Worm (Caenorhabditis elegans): ENCODE measurements around the gene ZK616.61.

The ZK616.61 gene

DNA sequence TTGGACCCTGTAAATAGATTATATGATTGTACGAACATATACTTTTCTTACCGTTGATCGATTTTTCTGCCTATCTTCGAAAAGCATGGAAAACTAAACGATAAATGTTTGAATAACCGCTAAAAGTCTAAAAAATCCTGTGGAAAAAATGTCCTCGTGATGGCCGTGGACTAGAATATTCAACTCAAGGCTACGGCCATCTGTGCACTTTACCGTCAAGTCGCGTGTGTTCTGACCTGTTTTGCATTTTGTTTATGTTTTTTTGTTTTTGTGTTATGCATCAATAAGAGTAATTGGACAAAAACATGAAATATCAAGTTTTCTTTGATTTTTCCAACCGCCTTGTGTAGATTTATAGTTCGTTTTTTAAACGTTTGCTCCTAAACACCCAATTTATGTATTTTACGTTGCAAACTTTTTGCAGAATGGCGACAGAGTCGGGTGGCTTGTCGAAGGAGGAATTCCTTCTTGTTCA, 41.3 kb upstream of the ZK616.61 start, which contains the start of the genes hda-6 and F41H10.4 (continued):
- TF ChIP-seq gei-8 (GFP tag; optimal IDR thresholded peaks at IDR 0.05) (no peak), mep-1 (tag; optimal IDR thresholded peaks at IDR 0.05) (peak; percentile 77), Y48G9A.11 (GFP tag; IDR thresholded peaks at IDR 0.05) (no peak), mdt-29 (GFP tag; IDR thresholded peaks at IDR 0.05) (no peak), dmd-9 (GFP tag; IDR thresholded peaks at IDR 0.05) (peak; percentile 73; the same call in 1 of the 2 replicates), pqm-1 (tag; optimal IDR thresholded peaks at IDR 0.05) (no peak), egl-43 (GFP tag; IDR thresholded peaks at IDR 0.05) (no peak), duxl-1 (tag; optimal IDR thresholded peaks at IDR 0.05; ENCODE audit: poor library complexity) (peak; percentile 49), nhr-41 (GFP tag; IDR thresholded peaks at IDR 0.05) (no peak), attf-4 (tag; optimal IDR thresholded peaks at IDR 0.05) (no peak), F37D6.2 (tag; optimal IDR thresholded peaks at IDR 0.05) (no peak), nhr-76 (tag; optimal IDR thresholded peaks at IDR 0.05) (no peak), daf-8 (GFP tag; IDR thresholded peaks at IDR 0.05) (no peak), nhr-6 (tag; optimal IDR thresholded peaks at IDR 0.05) (peak; percentile 66), ceh-62 (tag; optimal IDR thresholded peaks at IDR 0.05) (no peak), ceh-32 (tag; optimal IDR thresholded peaks at IDR 0.05; ENCODE audit: poor library complexity) (no peak), ZK546.5 (tag; optimal IDR thresholded peaks at IDR 0.05) (no peak), daf-16 (GFP tag; optimal IDR thresholded peaks at IDR 0.05) (peak in 1 of 2 experiments; percentile 83), daf-16 (tag; optimal IDR thresholded peaks at IDR 0.05) (peak; percentile 71), Y105C5A.15 (GFP tag; IDR thresholded peaks at IDR 0.05) (no peak)

DNA sequence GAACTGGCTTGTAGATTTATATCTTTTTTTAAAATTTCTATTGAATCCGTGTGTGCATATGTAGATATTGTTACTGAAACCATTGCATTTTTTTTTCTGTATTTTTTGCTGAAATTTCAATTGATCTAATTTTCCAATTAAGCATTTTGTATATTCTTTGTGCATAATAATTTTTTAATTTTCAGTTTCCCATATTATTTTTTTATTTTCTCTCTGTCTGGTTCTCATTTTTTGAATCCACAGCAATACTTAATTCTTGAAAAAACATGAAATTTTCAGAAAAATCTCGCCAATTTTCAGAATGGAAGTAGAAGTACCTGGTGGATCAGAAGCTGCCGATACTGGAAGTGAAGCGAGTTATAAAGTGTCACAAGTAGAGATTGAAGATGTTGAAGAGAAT, 38.9 kb upstream of the ZK616.61 start, which contains the start of gene sand-1:
sand-1 (plus strand) TSS at position 301 of the 400 bp plus-strand sequence.
- TF ChIP-seq ama-1 (optimal IDR thresholded peaks at IDR 0.05) (peak; percentile 14), duxl-1 (tag; optimal IDR thresholded peaks at IDR 0.05; ENCODE audit: poor library complexity) (no peak), zip-11 (GFP tag; IDR thresholded peaks at IDR 0.05) (no peak), skn-1 (tag; optimal IDR thresholded peaks at IDR 0.05) (no peak)

DNA sequence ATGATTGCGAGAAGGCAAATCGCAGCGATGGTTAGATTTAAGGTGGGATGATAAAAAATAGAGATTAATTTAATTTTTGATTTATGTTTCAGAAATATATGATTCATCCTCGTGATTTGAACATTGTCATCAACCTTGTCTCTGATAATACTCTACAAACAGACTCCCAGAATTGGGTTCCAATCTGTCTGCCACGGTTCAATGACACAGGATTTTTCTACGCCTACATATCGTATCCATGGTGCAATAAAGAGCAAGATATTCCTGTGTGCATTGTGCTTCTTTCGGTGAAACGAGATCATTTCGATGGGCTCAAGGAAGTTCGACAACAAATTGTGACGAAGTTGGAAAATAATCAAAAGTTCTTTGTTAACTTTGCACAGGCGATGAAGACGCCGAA, 37.5 kb upstream of the ZK616.61 start:
- TF ChIP-seq F10B5.3 (tag; optimal IDR thresholded peaks at IDR 0.05), result no peak
- no peak for TF ChIP-seq gei-8 (GFP tag; optimal IDR thresholded peaks at IDR 0.05)
- no peak for TF ChIP-seq tra-1 (GFP tag; IDR thresholded peaks at IDR 0.05)
- no peak for TF ChIP-seq spr-1 (tag; optimal IDR thresholded peaks at IDR 0.05)
- no peak for TF ChIP-seq fkh-10 (GFP tag; optimal IDR thresholded peaks at IDR 0.05)

DNA sequence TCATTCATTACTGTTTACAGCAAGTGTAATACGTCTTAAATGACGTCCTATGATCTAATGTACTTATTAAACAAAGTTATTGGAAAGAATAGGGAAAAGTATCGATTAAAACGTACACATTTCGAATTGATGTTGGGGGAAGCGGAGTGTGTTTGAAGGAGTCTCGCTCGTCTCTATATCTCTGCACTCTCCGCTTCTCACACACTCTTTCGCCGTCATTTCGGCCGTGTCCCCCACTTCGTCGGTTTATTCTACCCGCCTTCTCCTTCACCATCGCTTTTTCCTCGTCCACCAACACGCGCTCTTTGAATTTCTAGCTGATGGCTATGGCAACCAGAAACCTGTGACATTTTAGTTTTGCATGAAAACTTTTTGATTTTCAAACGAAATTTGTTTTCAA, 36.6 kb upstream of the ZK616.61 start:
- TF ChIP-seq nhr-41 (GFP tag; IDR thresholded peaks at IDR 0.05) (no peak), nhr-6 (tag; optimal IDR thresholded peaks at IDR 0.05) (peak; percentile 58), vab-7 (GFP tag; IDR thresholded peaks at IDR 0.05) (no peak), hif-1 (tag; optimal IDR thresholded peaks at IDR 0.05) (no peak), lin-39 (tag; optimal IDR thresholded peaks at IDR 0.05) (no peak), unc-39 (tag; optimal IDR thresholded peaks at IDR 0.05) (no peak), ZK546.5 (tag; optimal IDR thresholded peaks at IDR 0.05) (no peak), nhr-10 (tag; optimal IDR thresholded peaks at IDR 0.05) (no peak), ceh-20 (GFP tag; IDR thresholded peaks at IDR 0.05) (no peak), lin-1 (GFP tag; IDR thresholded peaks at IDR 0.05) (0 out of 2 replicates have a peak, but pooled peaks have one; percentile 47), rbr-2 (tag; optimal IDR thresholded peaks at IDR 0.05) (peak; percentile 41), ama-1 (optimal IDR thresholded peaks at IDR 0.05) (peak; percentile 21), mes-2 (tag; optimal IDR thresholded peaks at IDR 0.05; ENCODE audit: poor library complexity, severe bottlenecking) (peak; percentile 67), mep-1 (tag; optimal IDR thresholded peaks at IDR 0.05) (peak; percentile 35), spr-1 (tag; optimal IDR thresholded peaks at IDR 0.05) (no peak), jun-1 (tag; optimal IDR thresholded peaks at IDR 0.05) (no peak), mdt-29 (GFP tag; IDR thresholded peaks at IDR 0.05) (no peak), aha-1 (tag) (peak; percentile 26), hlh-11 (tag; optimal IDR thresholded peaks at IDR 0.05) (peak; percentile 33), ceh-28 (tag; optimal IDR thresholded peaks at IDR 0.05) (no peak), ceh-44 (GFP tag; IDR thresholded peaks at IDR 0.05) (no peak), fos-1 (tag; optimal IDR thresholded peaks at IDR 0.05) (no peak), attf-4 (tag; optimal IDR thresholded peaks at IDR 0.05) (no peak), F49E8.2 (tag; optimal IDR thresholded peaks at IDR 0.05; ENCODE audit: borderline replicate concordance) (no peak), T26A8.4 (GFP tag; IDR thresholded peaks at IDR 0.05) (0 out of 2 replicates have a peak, but pooled peaks have one; percentile 33), Y105C5A.15 (GFP tag; IDR thresholded peaks at IDR 0.05) (no peak), gei-8 (GFP tag; optimal IDR thresholded peaks at IDR 0.05) (no peak), ztf-7 (tag; optimal IDR thresholded peaks at IDR 0.05) (no peak), F37D6.2 (tag; optimal IDR thresholded peaks at IDR 0.05) (no peak), T20F7.1 (GFP tag; optimal IDR thresholded peaks at IDR 0.05) (no peak)
